Worm (Caenorhabditis elegans) whole organism, young adult: ENCODE results near the gene col-155.
A peak's percentile ranks its signal among the peaks of the same experiment; 100 is the strongest.

Experiments
- B0019.2 ChIP-seq: fragments of 200-800 bp; sonication (Bioruptor generic); conservative IDR thresholded peaks from 2 replicates; pipeline ENCODE4 v1.3.6; 2022; ENCODE audit warnings: missing genetic modification reagents, missing genetic modification characterization, missing compliant biosample characterization
- C06A6.2 ChIP-seq: fragments of 200-800 bp; sonication (Bioruptor generic); conservative IDR thresholded peaks from 2 replicates; pipeline ENCODE4 v1.3.6; 2022; ENCODE audit warnings: missing genetic modification characterization, missing compliant biosample characterization
- F52B5.7 ChIP-seq: sonication (generic microtip); optimal IDR thresholded peaks from 2 replicates; lab custom pipeline; 2016; ENCODE audit warnings: mild to moderate bottlenecking, missing genetic modification characterization, missing compliant biosample characterization
- F57C9.4 ChIP-seq: sonication (generic microtip); optimal IDR thresholded peaks from 2 replicates; lab custom pipeline; 2017; ENCODE audit warnings: mild to moderate bottlenecking, missing genetic modification characterization, missing compliant biosample characterization
- K12H6.12 ChIP-seq: fragments of 200-800 bp; sonication (Bioruptor generic); optimal IDR thresholded peaks from 2 replicates; lab custom pipeline; 2018; ENCODE audit warnings: mild to moderate bottlenecking, missing genetic modification characterization, missing compliant biosample characterization
- T26A5.8 ChIP-seq: sonication (generic microtip); optimal IDR thresholded peaks from 2 replicates; lab custom pipeline; 2016; ENCODE audit warnings: missing genetic modification characterization, missing compliant biosample characterization
- Y53F4B.3 ChIP-seq: fragments of 200-800 bp; sonication (Bioruptor generic); IDR thresholded peaks from 2 replicates; pipeline ENCODE4 v1.3.6; 2022; ENCODE audit warnings: missing genetic modification reagents, missing genetic modification characterization, missing compliant biosample characterization
- Y56A3A.18 ChIP-seq: fragments of 200-800 bp; sonication (Bioruptor generic); IDR thresholded peaks from 2 replicates; pipeline ENCODE4 v1.3.6; 2022; ENCODE audit warnings: missing genetic modification reagents, missing genetic modification characterization, missing compliant biosample characterization
- ZK185.1 ChIP-seq: sonication (generic microtip); optimal IDR thresholded peaks from 2 replicates; lab custom pipeline; 2016; ENCODE audit warnings: mild to moderate bottlenecking, missing genetic modification characterization, missing compliant biosample characterization; ENCODE audit not compliant: poor library complexity, severe bottlenecking
- attf-5 ChIP-seq: fragments of 200-800 bp; sonication (Bioruptor generic); optimal IDR thresholded peaks from 2 replicates; lab custom pipeline; 2018; ENCODE audit warnings: mild to moderate bottlenecking, missing genetic modification characterization, missing compliant biosample characterization
- bed-2 ChIP-seq: fragments of 200-800 bp; sonication (Bioruptor generic); IDR thresholded peaks from 2 replicates; pipeline ENCODE4 v1.3.6; 2022; ENCODE audit warnings: missing genetic modification reagents, missing genetic modification characterization, missing compliant biosample characterization
- ceh-100 ChIP-seq: fragments of 200-800 bp; sonication (Bioruptor generic); IDR thresholded peaks from 2 replicates; pipeline ENCODE4 v1.3.6; 2022; ENCODE audit warnings: missing genetic modification reagents, missing genetic modification characterization, missing compliant biosample characterization
- ceh-27 ChIP-seq: fragments of 200-800 bp; sonication (Bioruptor generic); optimal IDR thresholded peaks from 2 replicates; lab custom pipeline; 2018; ENCODE audit warnings: mild to moderate bottlenecking, missing genetic modification characterization, moderate library complexity, missing compliant biosample characterization
- ceh-58 ChIP-seq: fragments of 200-800 bp; sonication (Bioruptor generic); IDR thresholded peaks from 2 replicates; pipeline ENCODE4 v1.3.6; 2022; ENCODE audit warnings: missing genetic modification characterization, missing compliant biosample characterization
- ceh-91 ChIP-seq: fragments of 200-800 bp; sonication (Bioruptor generic); IDR thresholded peaks from 2 replicates; pipeline ENCODE4 v1.3.6; 2022; ENCODE audit warnings: missing genetic modification reagents, missing genetic modification characterization, missing compliant biosample characterization
- efl-1 ChIP-seq: fragments of 150-350 bp; optimal IDR thresholded peaks from 2 replicates; lab custom pipeline; 2014; ENCODE audit warnings: missing biosample characterization, missing genetic modification reagents, missing genetic modification characterization
- egl-18 ChIP-seq: fragments of 200-800 bp; sonication (Bioruptor generic); IDR thresholded peaks from 2 replicates; pipeline ENCODE4 v1.3.6; 2022; ENCODE audit warnings: missing genetic modification reagents, missing genetic modification characterization, missing compliant biosample characterization
- gei-17 ChIP-seq: fragments of 200-800 bp; sonication (Bioruptor generic); optimal IDR thresholded peaks from 2 replicates; lab custom pipeline; 2018; ENCODE audit warnings: mild to moderate bottlenecking, missing genetic modification characterization, missing compliant biosample characterization
- hlh-12 ChIP-seq: sonication (generic microtip); optimal IDR thresholded peaks from 2 replicates; lab custom pipeline; 2016; ENCODE audit warnings: missing genetic modification characterization, missing compliant biosample characterization
- hmg-1.2 ChIP-seq: fragments of 200-800 bp; sonication (Bioruptor generic); IDR thresholded peaks from 2 replicates; pipeline ENCODE4 v1.3.6; 2022; ENCODE audit warnings: missing genetic modification reagents, missing genetic modification characterization, missing compliant biosample characterization
- lin-35 ChIP-seq, 3 experiments: fragments of 150-350 bp in 2 of 3; sonication (generic microtip) in 1 of 3; optimal IDR thresholded peaks; 2 replicates each; lab custom pipeline; 2014 to 2018; ENCODE audit warnings: missing biosample characterization in 3 of 3, missing genetic modification characterization in 3 of 3, missing genetic modification reagents in 3 of 3
- lin-40 ChIP-seq: sonication (generic microtip); optimal IDR thresholded peaks from 2 replicates; lab custom pipeline; 2016; ENCODE audit warnings: missing genetic modification characterization, mild to moderate bottlenecking, missing compliant biosample characterization, missing genotype, missing genetic modification reagents
- lsy-27 ChIP-seq: sonication (generic microtip); optimal IDR thresholded peaks from 2 replicates; lab custom pipeline; 2017; ENCODE audit warnings: missing genetic modification characterization, mild to moderate bottlenecking, missing compliant biosample characterization, antibody characterized with exemption, missing genotype, borderline replicate concordance; ENCODE audit not compliant: insufficient read depth
- madf-3 ChIP-seq: fragments of 200-800 bp; sonication (Bioruptor generic); IDR thresholded peaks from 2 replicates; pipeline ENCODE4 v1.3.6; 2022; ENCODE audit warnings: missing genetic modification reagents, missing genetic modification characterization, missing compliant biosample characterization
- mel-28 ChIP-seq: sonication (generic microtip); optimal IDR thresholded peaks from 2 replicates; lab custom pipeline; 2016; ENCODE audit warnings: borderline replicate concordance, mild to moderate bottlenecking, missing genetic modification characterization, missing compliant biosample characterization
- nfyb-1 ChIP-seq: fragments of 200-800 bp; sonication (Bioruptor generic); IDR thresholded peaks from 2 replicates; pipeline ENCODE4 v1.3.6; 2022; ENCODE audit warnings: missing genetic modification reagents, missing genetic modification characterization, missing compliant biosample characterization
- nhr-27 ChIP-seq: fragments of 200-800 bp; sonication (Bioruptor generic); optimal IDR thresholded peaks from 2 replicates; lab custom pipeline; 2018; ENCODE audit warnings: mild to moderate bottlenecking, missing genetic modification characterization, moderate library complexity, missing compliant biosample characterization
- nhr-80 ChIP-seq: sonication (generic microtip); optimal IDR thresholded peaks from 2 replicates; lab custom pipeline; 2016; ENCODE audit warnings: missing genetic modification characterization, missing compliant biosample characterization
- pbrm-1 ChIP-seq: fragments of 200-800 bp; sonication (Bioruptor generic); IDR thresholded peaks from 2 replicates; pipeline ENCODE4 v1.3.6; 2022; ENCODE audit warnings: missing genetic modification reagents, missing genetic modification characterization, missing compliant biosample characterization
- rcor-1 ChIP-seq: fragments of 200-800 bp; sonication (Bioruptor generic); IDR thresholded peaks from 2 replicates; pipeline ENCODE4 v1.3.6; 2022; ENCODE audit warnings: missing genetic modification reagents, missing genetic modification characterization, missing compliant biosample characterization
- rec-8 ChIP-seq, 2 experiments: sonication (generic microtip); optimal IDR thresholded peaks; 2 replicates each; lab custom pipeline; 2016; ENCODE audit warnings: mild to moderate bottlenecking in 2 of 2, missing genetic modification characterization in 2 of 2, missing genetic modification reagents in 2 of 2, missing genotype in 2 of 2, missing biosample characterization in 1 of 2, missing compliant biosample characterization in 1 of 2, moderate library complexity in 1 of 2
- rpc-1 ChIP-seq, 2 experiments: fragments of 150-350 bp in 1 of 2; sonication (generic microtip) in 1 of 2; optimal IDR thresholded peaks; 2 replicates each; lab custom pipeline; 2014 to 2018; ENCODE audit warnings: missing biosample characterization in 1 of 2, missing genetic modification characterization in 1 of 2, missing genetic modification reagents in 1 of 2, missing genotype in 1 of 2
- ztf-22 ChIP-seq: fragments of 200-800 bp; sonication (Bioruptor generic); optimal IDR thresholded peaks from 2 replicates; lab custom pipeline; 2018; ENCODE audit warnings: mild to moderate bottlenecking, missing genetic modification characterization, moderate library complexity, missing compliant biosample characterization
- ztf-28 ChIP-seq: fragments of 200-800 bp; sonication (Bioruptor generic); IDR thresholded peaks from 2 replicates; pipeline ENCODE4 v1.3.6; 2022; ENCODE audit warnings: missing genetic modification reagents, missing genetic modification characterization, missing compliant biosample characterization

Gene col-155

DNA sequence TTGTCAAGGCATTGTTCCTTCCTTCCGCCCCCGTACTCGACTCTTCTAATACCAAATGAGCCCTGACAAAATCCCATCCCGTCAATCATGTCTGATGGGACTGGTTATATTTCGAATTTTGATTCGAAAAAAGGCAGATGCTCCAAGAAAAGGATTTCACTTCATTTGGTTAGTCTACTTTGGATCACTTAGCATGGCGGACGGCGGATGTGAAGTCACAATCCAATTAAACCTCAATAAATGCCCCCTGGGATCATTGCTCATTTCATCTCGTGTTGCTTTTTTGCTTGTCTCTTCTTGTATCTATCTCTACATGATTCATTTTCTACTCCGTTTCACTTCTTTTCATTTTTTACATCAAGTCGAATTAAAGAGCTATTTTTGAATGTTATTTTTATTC is 10.3 kb downstream of the col-155 start:
- TF ChIP-seq bed-2 (GFP tag; lab: Robert Waterston, UW), result no peak
- TF ChIP-seq ceh-91 (GFP tag; lab: Robert Waterston, UW), result no peak
- TF ChIP-seq, all 124 proteins: peak for 0

DNA sequence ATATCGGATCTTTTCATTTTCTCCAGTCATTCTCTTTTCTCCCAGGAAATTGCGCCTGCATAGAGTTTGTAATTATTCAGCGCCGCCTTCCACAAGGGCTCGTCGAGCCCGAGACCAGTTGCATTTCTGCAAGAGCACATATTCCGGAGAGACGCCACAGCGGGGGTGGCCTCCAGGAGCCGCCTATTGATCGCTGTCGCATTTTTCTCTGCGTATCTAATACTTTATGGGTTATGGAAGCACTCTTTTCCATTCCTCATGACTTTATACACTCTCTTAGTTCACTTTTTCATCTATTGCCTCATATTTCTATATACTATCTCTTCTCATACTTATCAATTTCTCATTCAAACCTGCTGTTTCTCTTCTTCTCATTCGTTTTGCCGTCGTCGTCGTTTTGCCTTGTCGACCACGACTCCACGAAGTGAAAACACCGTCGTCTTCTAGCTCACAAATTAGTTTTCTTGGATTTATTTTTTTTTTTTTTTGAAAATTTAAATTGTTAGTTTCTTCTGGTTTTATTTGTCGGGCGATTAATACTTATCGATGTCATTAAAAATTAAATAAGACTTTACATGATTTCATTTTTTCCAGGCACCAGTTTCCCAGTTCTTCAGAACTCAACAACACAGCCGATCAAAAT is 14.4 kb downstream of the col-155 start, which contains the start of gene cnb-1:
Gene cnb-1 (plus strand): TSS at position 593 of the 643 bp plus-strand sequence.
- peak; percentile 48; the same call in 1 of the 2 replicates for TF ChIP-seq pbrm-1 (GFP tag; lab: Robert Waterston, UW)
- peak; percentile 83 for TF ChIP-seq hmg-1.2 (GFP tag; lab: Robert Waterston, UW)
- TF ChIP-seq C06A6.2, result no peak; the same call in 1 of the 2 replicates
- TF ChIP-seq nhr-80, result peak; percentile 27
- peak; percentile 67 for TF ChIP-seq lin-40 (tag; lab: Kevin White, UChicago)
- peak in 1 of 3 experiments; percentile 34 for TF ChIP-seq lin-35 (GFP tag; optimal IDR thresholded peaks at IDR 0.05; lab: Kevin White, UChicago)
- 0 out of 2 replicates have a peak, but pooled peaks have one; percentile 17 for TF ChIP-seq rcor-1 (GFP tag; lab: Robert Waterston, UW)
- TF ChIP-seq ZK185.1 (tag; lab: Kevin White, UChicago), result peak; percentile 23
- no peak for TF ChIP-seq nhr-27 (tag; lab: Kevin White, UChicago)
- TF ChIP-seq attf-5, result peak; percentile 59
- TF ChIP-seq lsy-27 (tag; lab: Kevin White, UChicago), result no peak
- no peak for TF ChIP-seq egl-18 (GFP tag; lab: Robert Waterston, UW)
- TF ChIP-seq ceh-100 (GFP tag; lab: Robert Waterston, UW), result 0 out of 2 replicates have a peak, but pooled peaks have one; percentile 28

DNA sequence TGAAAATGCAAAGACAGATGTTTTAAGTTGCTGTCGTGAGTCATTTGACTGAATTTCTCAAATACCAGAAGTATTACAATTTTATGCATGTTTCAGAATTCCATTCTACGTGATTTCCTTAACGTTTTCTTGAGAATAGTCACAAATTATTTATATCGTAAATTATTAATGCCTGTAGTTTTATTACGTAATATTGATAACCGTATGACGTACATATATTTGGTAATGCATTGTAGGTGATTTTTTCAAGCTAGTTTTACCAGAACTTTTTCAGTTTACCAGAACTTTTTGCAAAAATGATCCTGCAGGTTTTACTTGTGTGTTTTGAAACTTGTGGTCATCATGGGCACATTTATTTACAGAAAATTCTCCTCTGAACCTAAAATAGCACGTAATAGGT is 15.8 kb downstream of the col-155 start:
- TF ChIP-seq lin-40 (tag; lab: Kevin White, UChicago) (no peak), lin-35 (GFP tag; optimal IDR thresholded peaks at IDR 0.05; lab: Kevin White, UChicago) (no peak), Y53F4B.3 (GFP tag; lab: Robert Waterston, UW) (no peak), K12H6.12 (no peak), ceh-58 (GFP tag; lab: Robert Waterston, UW) (no peak), F52B5.7 (no peak), Y56A3A.18 (GFP tag; lab: Robert Waterston, UW) (no peak), B0019.2 (GFP tag; lab: Robert Waterston, UW) (no peak), rec-8 (tag; optimal IDR thresholded peaks at IDR 0.05; lab: Kevin White, UChicago) (no peak), C06A6.2 (no peak), ztf-22 (GFP tag; lab: Kevin White, UChicago) (no peak), ceh-27 (GFP tag; lab: Kevin White, UChicago) (no peak), T26A5.8 (tag; lab: Kevin White, UChicago) (no peak), gei-17 (GFP tag; lab: Kevin White, UChicago) (no peak), nfyb-1 (GFP tag; lab: Robert Waterston, UW) (no peak), ceh-91 (GFP tag; lab: Robert Waterston, UW) (no peak), attf-5 (no peak), ztf-28 (no peak), hlh-12 (tag; lab: Kevin White, UChicago) (no peak)
- TF ChIP-seq, all 124 proteins: peak for 0

DNA sequence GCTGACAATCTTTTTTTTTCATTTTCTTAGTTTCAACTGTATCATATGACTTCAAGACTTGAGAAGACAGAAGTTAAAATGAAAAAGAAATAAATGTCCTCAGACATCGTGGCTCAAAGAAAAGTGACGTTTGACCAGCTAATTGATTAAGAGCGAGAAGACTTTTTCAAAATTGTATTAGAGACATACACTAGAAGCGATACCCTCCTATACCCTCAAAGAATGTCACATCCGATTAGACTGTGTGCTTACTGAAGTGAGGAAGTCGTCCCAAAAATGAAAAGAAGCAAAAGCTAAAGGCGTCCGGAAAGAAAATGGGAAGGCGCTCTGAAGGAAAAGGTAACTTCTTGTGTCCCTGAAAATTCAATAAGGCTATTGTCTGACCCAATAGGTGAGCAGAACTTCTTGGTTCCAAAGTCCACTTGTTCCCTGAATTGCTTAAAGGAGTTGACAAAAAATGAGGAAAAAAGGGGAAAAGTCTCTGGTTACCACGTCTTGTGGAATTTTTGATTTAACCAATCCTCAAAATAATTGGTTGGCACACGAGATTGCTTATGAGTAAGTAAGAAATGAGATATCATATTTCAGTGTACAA is 17.3 kb downstream of the col-155 start:
- TF ChIP-seq ceh-58 (GFP tag; lab: Robert Waterston, UW), result no peak
- no peak for TF ChIP-seq rpc-1 (optimal IDR thresholded peaks at IDR 0.05; lab: Kevin White, UChicago)
- no peak for TF ChIP-seq rpc-1 (tag; optimal IDR thresholded peaks at IDR 0.05; lab: Kevin White, UChicago)
- no peak for TF ChIP-seq mel-28 (tag; lab: Kevin White, UChicago)
- TF ChIP-seq F57C9.4 (tag; lab: Kevin White, UChicago), result no peak
- no peak for TF ChIP-seq madf-3 (GFP tag; lab: Robert Waterston, UW)
- TF ChIP-seq efl-1 (GFP tag; lab: Kevin White, UChicago), result no peak
- no peak for TF ChIP-seq K12H6.12
